Fruit fly (Drosophila melanogaster) whole organism, adult: ENCODE measurements around the gene Edc3.

Source experiments
- CG11617 ChIP-seq: fragments of 200-800 bp; sonication (Bioruptor generic); optimal IDR thresholded peaks from 2 replicates; lab custom pipeline; 2017; ENCODE audit warnings: mild to moderate bottlenecking, missing biosample characterization, missing genetic modification reagents, missing genetic modification characterization
- CG12768 ChIP-seq: fragments of 200-800 bp; sonication (Bioruptor generic); optimal IDR thresholded peaks from 2 replicates; lab custom pipeline; 2017; ENCODE audit warnings: missing biosample characterization, missing genetic modification characterization, mild to moderate bottlenecking, moderate library complexity, missing genetic modification reagents
- CG14711 ChIP-seq: fragments of 200-800 bp; sonication (Bioruptor generic); optimal IDR thresholded peaks from 2 replicates; lab custom pipeline; 2018; ENCODE audit warnings: missing biosample characterization, mild to moderate bottlenecking, missing genetic modification characterization, moderate library complexity
- CG1620 ChIP-seq: fragments of 200-800 bp; sonication (Bioruptor generic); optimal IDR thresholded peaks from 2 replicates; lab custom pipeline; 2016; ENCODE audit warnings: missing biosample characterization, missing genetic modification characterization
- CG33017 ChIP-seq: fragments of 200-800 bp; sonication (Bioruptor generic); optimal IDR thresholded peaks from 2 replicates; lab custom pipeline; 2018; ENCODE audit warnings: missing biosample characterization, mild to moderate bottlenecking, missing genetic modification characterization, moderate library complexity
- CG5204 ChIP-seq: fragments of 200-800 bp; sonication (Bioruptor generic); optimal IDR thresholded peaks from 2 replicates; lab custom pipeline; 2016; ENCODE audit warnings: missing biosample characterization, missing genetic modification characterization
- CG7045 ChIP-seq: fragments of 200-800 bp; sonication (Bioruptor generic); optimal IDR thresholded peaks from 2 replicates; lab custom pipeline; 2017; ENCODE audit warnings: missing biosample characterization, mild to moderate bottlenecking, missing genetic modification characterization
- CG7101 ChIP-seq: fragments of 200-800 bp; sonication (Bioruptor generic); optimal IDR thresholded peaks from 2 replicates; lab custom pipeline; 2018; ENCODE audit warnings: missing biosample characterization, mild to moderate bottlenecking, missing genetic modification characterization, moderate library complexity
- Clk ChIP-seq: fragments of 200-800 bp; sonication (Bioruptor generic); optimal IDR thresholded peaks from 2 replicates; lab custom pipeline; 2017; ENCODE audit warnings: missing biosample characterization, missing genetic modification characterization
- Crg-1 ChIP-seq: fragments of 200-800 bp; sonication (Bioruptor generic); optimal IDR thresholded peaks from 2 replicates; lab custom pipeline; 2016; ENCODE audit warnings: missing biosample characterization, missing genetic modification characterization
- Hr96 ChIP-seq: fragments of 200-800 bp; sonication (Bioruptor generic); optimal IDR thresholded peaks from 2 replicates; lab custom pipeline; 2016; ENCODE audit warnings: missing biosample characterization, missing genetic modification characterization
- Mnt ChIP-seq: fragments of 200-800 bp; sonication (Bioruptor generic); optimal IDR thresholded peaks from 2 replicates; lab custom pipeline; 2016; ENCODE audit warnings: missing biosample characterization, mild to moderate bottlenecking, missing genetic modification characterization
- bab1 ChIP-seq: fragments of 200-800 bp; sonication (Bioruptor generic); optimal IDR thresholded peaks from 3 replicates; lab custom pipeline; 2019; ENCODE audit warnings: missing biosample characterization, mild to moderate bottlenecking, missing genetic modification characterization, moderate library complexity
- cic ChIP-seq: fragments of 200-800 bp; sonication (Bioruptor generic); optimal IDR thresholded peaks from 2 replicates; lab custom pipeline; 2017; ENCODE audit warnings: missing biosample characterization, mild to moderate bottlenecking, missing genetic modification characterization, moderate library complexity
- cnc ChIP-seq, 2 experiments: fragments of >200 bp; optimal IDR thresholded peaks; 2 replicates each; lab custom pipeline; 2017
- kay ChIP-seq: fragments of 200-800 bp; sonication (Bioruptor generic); peaks from one replicate; lab custom pipeline; 2016; ENCODE audit warnings: missing biosample characterization, missing genetic modification characterization, borderline replicate concordance
- ovo ChIP-seq: fragments of 200-800 bp; sonication (Bioruptor generic); optimal IDR thresholded peaks from 2 replicates; lab custom pipeline; 2016; ENCODE audit warnings: missing biosample characterization, missing genetic modification characterization
- pad ChIP-seq: fragments of 200-800 bp; sonication (Bioruptor generic); optimal IDR thresholded peaks from 3 replicates; lab custom pipeline; 2017; ENCODE audit warnings: missing biosample characterization, missing genetic modification characterization, mild to moderate bottlenecking, moderate library complexity, missing genetic modification reagents
- tj ChIP-seq: fragments of 200-800 bp; sonication (Bioruptor generic); optimal IDR thresholded peaks from 3 replicates; lab custom pipeline; 2017; ENCODE audit warnings: missing biosample characterization, mild to moderate bottlenecking, missing genetic modification characterization, moderate library complexity
- toe ChIP-seq: fragments of 200-800 bp; sonication (Bioruptor generic); optimal IDR thresholded peaks from 2 replicates; lab custom pipeline; 2016; ENCODE audit warnings: missing biosample characterization, missing genetic modification characterization

Edc3 gene

dm6 chr3L:17530471-17531149 lies 949 bp upstream of the Edc3 start:
- TF ChIP-seq Mnt (GFP tag; lab: Kevin White, UChicago) = no peak
- peak; percentile 15 for TF ChIP-seq CG1620
- peak; percentile 91 for TF ChIP-seq tj
- TF ChIP-seq pad (GFP tag; lab: Kevin White, UChicago) = peak; percentile 85
- TF ChIP-seq ovo = peak; percentile 89
- TF ChIP-seq Hr96 (GFP tag; lab: Kevin White, UChicago) = no peak

dm6 chr3L:17513893-17514616 lies 15.6 kb downstream of the Edc3 start, which contains the start of the genes U4-U6-60K and CG7564:
Gene U4-U6-60K, minus strand, starts transcription at chr3L:17513912.
Gene CG7564, plus strand, starts transcription at chr3L:17514298.
- TF ChIP-seq CG7045 (peak; percentile 54), CG11617 (GFP tag; lab: Kevin White, UChicago) (peak; percentile 74), pad (GFP tag; lab: Kevin White, UChicago) (peak; percentile 80), CG1620 (peak; percentile 81), kay (GFP tag; lab: Kevin White, UChicago) (no peak), CG7101 (peak; percentile 68), CG33017 (peak; percentile 28), Clk (GFP tag; lab: Kevin White, UChicago) (peak; percentile 79), CG5204 (GFP tag; lab: Kevin White, UChicago) (peak; percentile 68), CG12768 (GFP tag; lab: Kevin White, UChicago) (peak; percentile 62), bab1 (GFP tag; lab: Kevin White, UChicago) (peak; percentile 6), Mnt (GFP tag; lab: Kevin White, UChicago) (peak; percentile 64), Hr96 (GFP tag; lab: Kevin White, UChicago) (peak; percentile 64), cic (no peak), CG14711 (tag; lab: Kevin White, UChicago) (peak; percentile 57), Crg-1 (GFP tag; lab: Kevin White, UChicago) (peak; percentile 81), ovo (peak; percentile 77), toe (peak; percentile 77), tj (peak; percentile 52), cnc (optimal IDR thresholded peaks at IDR 0.05; lab: Kevin White, UChicago) (no peak)

- no peak for TF ChIP-seq cic
- no peak for TF ChIP-seq CG7101
- TF ChIP-seq CG12768 (GFP tag; lab: Kevin White, UChicago) = no peak
- no peak for TF ChIP-seq Clk (GFP tag; lab: Kevin White, UChicago)
- TF ChIP-seq CG1620 = no peak
- TF ChIP-seq CG11617 (GFP tag; lab: Kevin White, UChicago) = no peak
- no peak for TF ChIP-seq toe
- TF ChIP-seq Crg-1 (GFP tag; lab: Kevin White, UChicago) = no peak
- TF ChIP-seq kay (GFP tag; lab: Kevin White, UChicago) = no peak
- no peak for TF ChIP-seq pad (GFP tag; lab: Kevin White, UChicago)
These were observed 16.2 kb downstream of the Edc3 start for dm6 chr3L:17513492-17513891.

- no peak for TF ChIP-seq CG1620
- TF ChIP-seq kay (GFP tag; lab: Kevin White, UChicago) = no peak
- TF ChIP-seq cnc (optimal IDR thresholded peaks at IDR 0.05; lab: Kevin White, UChicago) = no peak
- no peak for TF ChIP-seq CG7101
- no peak for TF ChIP-seq CG5204 (GFP tag; lab: Kevin White, UChicago)
- TF ChIP-seq CG7045 = no peak
- TF ChIP-seq cic = no peak
- TF ChIP-seq CG11617 (GFP tag; lab: Kevin White, UChicago) = no peak
- no peak for TF ChIP-seq CG14711 (tag; lab: Kevin White, UChicago)
- no peak for TF ChIP-seq pad (GFP tag; lab: Kevin White, UChicago)
- no peak for TF ChIP-seq Crg-1 (GFP tag; lab: Kevin White, UChicago)
- no peak for TF ChIP-seq Mnt (GFP tag; lab: Kevin White, UChicago)
- TF ChIP-seq Hr96 (GFP tag; lab: Kevin White, UChicago) = no peak
- no peak for TF ChIP-seq ovo
- TF ChIP-seq CG33017 = no peak
- no peak for TF ChIP-seq Clk (GFP tag; lab: Kevin White, UChicago)
- TF ChIP-seq CG12768 (GFP tag; lab: Kevin White, UChicago) = no peak
- TF ChIP-seq toe = no peak
- TF ChIP-seq tj = no peak
- TF ChIP-seq bab1 (GFP tag; lab: Kevin White, UChicago) = no peak
These were observed 22.8 kb downstream of the Edc3 start for dm6 chr3L:17506830-17507229.

- TF ChIP-seq CG11617 (GFP tag; lab: Kevin White, UChicago) (no peak), bab1 (GFP tag; lab: Kevin White, UChicago) (no peak), Clk (GFP tag; lab: Kevin White, UChicago) (no peak), ovo (no peak), CG7045 (no peak), CG7101 (no peak), cic (no peak), toe (no peak), CG12768 (GFP tag; lab: Kevin White, UChicago) (no peak), CG1620 (no peak), Mnt (GFP tag; lab: Kevin White, UChicago) (no peak), cnc (optimal IDR thresholded peaks at IDR 0.05; lab: Kevin White, UChicago) (no peak), pad (GFP tag; lab: Kevin White, UChicago) (no peak), kay (GFP tag; lab: Kevin White, UChicago) (no peak), tj (no peak), CG14711 (tag; lab: Kevin White, UChicago) (no peak), CG5204 (GFP tag; lab: Kevin White, UChicago) (no peak), Crg-1 (GFP tag; lab: Kevin White, UChicago) (no peak), CG33017 (no peak)
These were observed 23.5 kb downstream of the Edc3 start for dm6 chr3L:17506005-17506760.
